Fruit fly (Drosophila melanogaster) whole organism, embryonic: ENCODE results near the gene CG6726.

Experiments
- Ada2b ChIP-seq: fragments of 200-800 bp; sonication (Bioruptor generic); IDR thresholded peaks from 2 replicates; pipeline ENCODE4 v1.3.6; 2022; ENCODE audit warnings: missing biosample characterization, missing genetic modification characterization
- BEAF-32 ChIP-seq: fragments of 200-800 bp; sonication (Bioruptor generic); optimal IDR thresholded peaks from 3 replicates; lab custom pipeline; 2017; ENCODE audit warnings: missing biosample characterization, missing genetic modification characterization, mild to moderate bottlenecking, moderate library complexity, missing genetic modification reagents
- CG10267 ChIP-seq: fragments of 200-800 bp; sonication (Bioruptor generic); optimal IDR thresholded peaks from 2 replicates; lab custom pipeline; 2018; ENCODE audit warnings: missing biosample characterization, mild to moderate bottlenecking, missing genetic modification characterization, moderate library complexity
- CG15601 ChIP-seq: fragments of 200-800 bp; sonication (Bioruptor generic); optimal IDR thresholded peaks from 3 replicates; lab custom pipeline; 2019; ENCODE audit warnings: missing biosample characterization, mild to moderate bottlenecking, missing genetic modification characterization, moderate library complexity
- CG17359 ChIP-seq: fragments of 200-800 bp; sonication (Bioruptor generic); optimal IDR thresholded peaks from 3 replicates; lab custom pipeline; 2018; ENCODE audit warnings: missing biosample characterization, mild to moderate bottlenecking, missing genetic modification characterization, moderate library complexity
- CG18619 ChIP-seq: fragments of 200-800 bp; sonication (Bioruptor generic); optimal IDR thresholded peaks from 3 replicates; lab custom pipeline; 2017; ENCODE audit warnings: missing biosample characterization, mild to moderate bottlenecking, missing genetic modification characterization
- CG2712 ChIP-seq: fragments of 200-800 bp; optimal IDR thresholded peaks from 3 replicates; lab custom pipeline; 2019; ENCODE audit warnings: missing biosample characterization, mild to moderate bottlenecking, missing genetic modification characterization, moderate library complexity
- CG3065 ChIP-seq: fragments of 200-800 bp; sonication (Bioruptor generic); optimal IDR thresholded peaks from 2 replicates; lab custom pipeline; 2016; ENCODE audit warnings: missing biosample characterization, missing genetic modification characterization
- CG31224 ChIP-seq: fragments of 200-800 bp; sonication (Bioruptor generic); IDR thresholded peaks from 2 replicates; pipeline ENCODE4 v1.3.6; 2022; ENCODE audit warnings: missing biosample characterization, missing genetic modification characterization
- CG31365 ChIP-seq: fragments of 200-800 bp; sonication (Bioruptor generic); optimal IDR thresholded peaks from 2 replicates; lab custom pipeline; 2018; ENCODE audit warnings: missing biosample characterization, mild to moderate bottlenecking, missing genetic modification characterization
- CG33213 ChIP-seq: fragments of 200-800 bp; sonication (Bioruptor generic); optimal IDR thresholded peaks from 3 replicates; lab custom pipeline; 2016; ENCODE audit warnings: missing biosample characterization, missing genetic modification characterization
- CG3726 ChIP-seq: fragments of 200-800 bp; sonication (Bioruptor generic); IDR thresholded peaks from 3 replicates; pipeline ENCODE4, ENCODE4 v1.3.6; 2022; ENCODE audit warnings: missing biosample characterization, missing genetic modification characterization
- CG3847 ChIP-seq: fragments of 200-800 bp; sonication (Bioruptor generic); IDR thresholded peaks from 2 replicates; pipeline ENCODE4 v1.3.6; 2022; ENCODE audit warnings: missing biosample characterization, missing genetic modification characterization
- CG6175 ChIP-seq: fragments of 200-800 bp; sonication (Bioruptor generic); IDR thresholded peaks from 3 replicates; pipeline ENCODE4 v1.3.6; 2022; ENCODE audit warnings: missing biosample characterization, missing genetic modification characterization
- CG6272 ChIP-seq: fragments of 200-800 bp; sonication (Bioruptor generic); IDR thresholded peaks from 2 replicates; pipeline ENCODE4 v1.3.6; 2022; ENCODE audit warnings: missing biosample characterization, missing genetic modification characterization
- CG6654 ChIP-seq: fragments of 200-800 bp; sonication (Bioruptor generic); optimal IDR thresholded peaks from 2 replicates; lab custom pipeline; 2017; ENCODE audit warnings: missing biosample characterization, mild to moderate bottlenecking, missing genetic modification characterization
- CG7271 ChIP-seq: fragments of 200-800 bp; sonication (Bioruptor generic); optimal IDR thresholded peaks from 2 replicates; lab custom pipeline; 2018; ENCODE audit warnings: missing biosample characterization, mild to moderate bottlenecking, missing genetic modification characterization, moderate library complexity
- CG7745 ChIP-seq: fragments of 200-800 bp; sonication (Bioruptor generic); optimal IDR thresholded peaks from 2 replicates; lab custom pipeline; 2018; ENCODE audit warnings: missing biosample characterization, mild to moderate bottlenecking, missing genetic modification characterization, moderate library complexity
- CG8290 ChIP-seq, 3 experiments: fragments of 200-800 bp; sonication (Bioruptor generic); optimal IDR thresholded peaks; 2 replicates each; lab custom pipeline; 2016 to 2019; ENCODE audit warnings: missing biosample characterization in 3 of 3, missing genetic modification characterization in 3 of 3, mild to moderate bottlenecking in 2 of 3, moderate library complexity in 1 of 3
- CG8765 ChIP-seq: fragments of 200-800 bp; sonication (Bioruptor generic); IDR thresholded peaks from 2 replicates; pipeline ENCODE4 v1.3.6; 2022; ENCODE audit warnings: missing biosample characterization, missing genetic modification characterization
- Dad ChIP-seq: fragments of 200-800 bp; sonication (Bioruptor generic); optimal IDR thresholded peaks from 3 replicates; lab custom pipeline; 2016; ENCODE audit warnings: missing biosample characterization, missing genetic modification characterization
- Dip3 ChIP-seq: fragments of 200-800 bp; sonication (Bioruptor generic); optimal IDR thresholded peaks from 3 replicates; lab custom pipeline; 2016; ENCODE audit warnings: missing biosample characterization, missing genetic modification characterization
- Ets65A ChIP-seq: fragments of 200-800 bp; sonication (Bioruptor generic); peaks from one replicate; lab custom pipeline; 2016; ENCODE audit warnings: missing biosample characterization, missing genetic modification characterization
- HLH3B ChIP-seq: fragments of 200-800 bp; sonication (Bioruptor generic); IDR thresholded peaks from 2 replicates; pipeline ENCODE4 v1.3.6; 2022; ENCODE audit warnings: missing biosample characterization, missing genetic modification characterization
- Hmx ChIP-seq: fragments of 200-800 bp; sonication (Bioruptor generic); optimal IDR thresholded peaks from 2 replicates; lab custom pipeline; 2016; ENCODE audit warnings: missing biosample characterization, missing genetic modification characterization
- Mes4 ChIP-seq: fragments of 200-800 bp; sonication (Bioruptor generic); optimal IDR thresholded peaks from 2 replicates; lab custom pipeline; 2016; ENCODE audit warnings: missing biosample characterization, missing genetic modification characterization
- NC2β ChIP-seq: fragments of 200-800 bp; sonication (Bioruptor generic); optimal IDR thresholded peaks from 2 replicates; lab custom pipeline; 2016; ENCODE audit warnings: missing biosample characterization, missing genetic modification characterization
- NfI ChIP-seq: fragments of 200-800 bp; sonication (Bioruptor generic); optimal IDR thresholded peaks from 3 replicates; lab custom pipeline; 2018; ENCODE audit warnings: missing biosample characterization, mild to moderate bottlenecking, missing genetic modification characterization, moderate library complexity
- Ravus ChIP-seq: fragments of 200-800 bp; sonication (Bioruptor generic); IDR thresholded peaks from 2 replicates; pipeline ENCODE4 v1.3.6; 2022; ENCODE audit warnings: missing biosample characterization, missing genetic modification characterization
- abd-A ChIP-seq: fragments of 200-800 bp; sonication (Bioruptor generic); optimal IDR thresholded peaks from 3 replicates; lab custom pipeline; 2019; ENCODE audit warnings: missing biosample characterization, mild to moderate bottlenecking, missing genetic modification characterization, moderate library complexity
- ara ChIP-seq: fragments of 200-800 bp; sonication (Bioruptor generic); IDR thresholded peaks from 2 replicates; pipeline ENCODE4 v1.3.6; 2022; ENCODE audit warnings: missing biosample characterization, missing genetic modification characterization
- az2 ChIP-seq: fragments of 200-800 bp; sonication (Bioruptor generic); optimal IDR thresholded peaks from 3 replicates; lab custom pipeline; 2016; ENCODE audit warnings: missing biosample characterization, missing genetic modification characterization
- cas ChIP-seq: fragments of 200-800 bp; sonication (Bioruptor generic); IDR thresholded peaks from 2 replicates; pipeline ENCODE4 v1.3.6; 2022; ENCODE audit warnings: missing biosample characterization, missing genetic modification characterization
- cg ChIP-seq: fragments of 200-800 bp; sonication (Bioruptor generic); optimal IDR thresholded peaks from 3 replicates; lab custom pipeline; 2019; ENCODE audit warnings: missing biosample characterization, mild to moderate bottlenecking, missing genetic modification characterization, moderate library complexity
- ewg ChIP-seq: fragments of 200-800 bp; sonication (Bioruptor generic); optimal IDR thresholded peaks from 3 replicates; lab custom pipeline; 2017; ENCODE audit warnings: mild to moderate bottlenecking, missing biosample characterization, missing genetic modification reagents, missing genetic modification characterization
- exex ChIP-seq: fragments of 200-800 bp; sonication (Bioruptor generic); optimal IDR thresholded peaks from 4 replicates; lab custom pipeline; 2018; ENCODE audit warnings: missing biosample characterization, mild to moderate bottlenecking, missing genetic modification characterization, moderate library complexity
- fd96Cb ChIP-seq: fragments of 200-800 bp; sonication (Bioruptor generic); optimal IDR thresholded peaks from 2 replicates; lab custom pipeline; 2018; ENCODE audit warnings: missing biosample characterization, mild to moderate bottlenecking, missing genetic modification characterization, moderate library complexity
- kah ChIP-seq: fragments of 200-800 bp; sonication (Bioruptor generic); optimal IDR thresholded peaks from 2 replicates; lab custom pipeline; 2018; ENCODE audit warnings: missing biosample characterization, mild to moderate bottlenecking, missing genetic modification characterization
- knrl ChIP-seq: fragments of 200-800 bp; sonication (Bioruptor generic); IDR thresholded peaks from 3 replicates; pipeline ENCODE4 v1.3.6; 2022; ENCODE audit warnings: missing biosample characterization, missing genetic modification characterization; ENCODE audit not compliant: partially characterized antibody
- lbe ChIP-seq: fragments of 200-800 bp; sonication (Bioruptor generic); optimal IDR thresholded peaks from 2 replicates; lab custom pipeline; 2016; ENCODE audit warnings: missing biosample characterization, mild to moderate bottlenecking, missing genetic modification characterization
- lmd ChIP-seq: fragments of 200-800 bp; sonication (Bioruptor generic); IDR thresholded peaks from 2 replicates; pipeline ENCODE4 v1.3.6; 2022; ENCODE audit warnings: missing biosample characterization, missing genetic modification characterization
- nmo ChIP-seq: fragments of 200-800 bp; sonication (Bioruptor generic); optimal IDR thresholded peaks from 2 replicates; lab custom pipeline; 2018; ENCODE audit warnings: missing biosample characterization, mild to moderate bottlenecking, missing genetic modification characterization, moderate library complexity
- peb ChIP-seq: fragments of 200-800 bp; sonication (Bioruptor generic); IDR thresholded peaks from 2 replicates; pipeline ENCODE4 v1.3.6; 2022; ENCODE audit warnings: missing biosample characterization, missing genetic modification characterization
- pros ChIP-seq: fragments of 200-800 bp; sonication (Bioruptor generic); optimal IDR thresholded peaks from 3 replicates; lab custom pipeline; 2019; ENCODE audit warnings: missing biosample characterization, mild to moderate bottlenecking, missing genetic modification characterization, moderate library complexity
- sens-2 ChIP-seq: fragments of 200-800 bp; sonication (Bioruptor generic); IDR thresholded peaks from 2 replicates; pipeline ENCODE4 v1.3.6; 2022; ENCODE audit warnings: missing biosample characterization, missing genetic modification characterization
- shn ChIP-seq: fragments of 200-800 bp; sonication (Bioruptor generic); optimal IDR thresholded peaks from 3 replicates; lab custom pipeline; 2016; ENCODE audit warnings: missing biosample characterization, missing genetic modification characterization
- sisA ChIP-seq: fragments of 200-800 bp; sonication (Bioruptor generic); IDR thresholded peaks from 2 replicates; pipeline ENCODE4 v1.3.6; 2022; ENCODE audit warnings: missing biosample characterization, missing genetic modification characterization
- slbo ChIP-seq: fragments of 200-800 bp; sonication (Bioruptor generic); IDR thresholded peaks from 2 replicates; pipeline ENCODE4 v1.3.6; 2022; ENCODE audit warnings: missing biosample characterization, missing genetic modification characterization
- twi ChIP-seq: fragments of 200-800 bp; optimal IDR thresholded peaks from 2 replicates; lab custom pipeline; 2019; ENCODE audit warnings: missing biosample characterization, mild to moderate bottlenecking, missing genetic modification characterization, moderate library complexity
- zf30C ChIP-seq: fragments of 200-800 bp; sonication (Bioruptor generic); optimal IDR thresholded peaks from 3 replicates; lab custom pipeline; 2018; ENCODE audit warnings: missing biosample characterization, mild to moderate bottlenecking, missing genetic modification characterization

CG6726 gene

dm6 chr3R:23042746-23043265, 48.7 kb upstream of the CG6726 start:
- TF ChIP-seq nmo (GFP tag; lab: Kevin White, UChicago), result no peak
- no peak for TF ChIP-seq ara (GFP tag; lab: Robert Waterston, UW)
- peak; percentile 97 for TF ChIP-seq twi (tag; lab: Kevin White, UChicago)
- TF ChIP-seq NfI, result no peak
- no peak for TF ChIP-seq HLH3B (GFP tag; lab: Robert Waterston, UW)
- no peak for TF ChIP-seq CG7271 (tag; lab: Kevin White, UChicago)
- TF ChIP-seq Hmx (GFP tag; lab: Kevin White, UChicago), result no peak
- peak; percentile 85 for TF ChIP-seq CG7745
- TF ChIP-seq CG33213 (GFP tag; lab: Kevin White, UChicago), result no peak
- TF ChIP-seq CG17359 (tag; lab: Kevin White, UChicago), result no peak
- no peak for TF ChIP-seq shn (GFP tag; lab: Kevin White, UChicago)
- TF ChIP-seq exex (tag; lab: Kevin White, UChicago), result no peak
- TF ChIP-seq CG3726 (GFP tag; lab: Robert Waterston, UW), result no peak
- no peak for TF ChIP-seq peb (GFP tag; lab: Robert Waterston, UW)
- no peak for TF ChIP-seq Dad
- TF ChIP-seq Ada2b (GFP tag; lab: Robert Waterston, UW), result no peak
- TF ChIP-seq Mes4 (GFP tag; lab: Kevin White, UChicago), result no peak
- TF ChIP-seq CG6654 (GFP tag; lab: Kevin White, UChicago), result no peak
- no peak for TF ChIP-seq CG8290 (GFP tag; optimal IDR thresholded peaks at IDR 0.05; lab: Kevin White, UChicago)
- no peak for TF ChIP-seq CG8290 (tag; optimal IDR thresholded peaks at IDR 0.05; lab: Kevin White, UChicago)
- no peak for TF ChIP-seq CG15601 (tag; lab: Kevin White, UChicago)
- TF ChIP-seq BEAF-32, result no peak
- peak; percentile 56 for TF ChIP-seq cg (GFP tag; lab: Kevin White, UChicago)
- no peak for TF ChIP-seq CG10267 (tag; lab: Kevin White, UChicago)
- no peak for TF ChIP-seq CG18619 (GFP tag; lab: Kevin White, UChicago)
- TF ChIP-seq CG31365, result no peak
- peak; percentile 45 for TF ChIP-seq pros (GFP tag; lab: Kevin White, UChicago)
- TF ChIP-seq zf30C (GFP tag; lab: Kevin White, UChicago), result no peak
- TF ChIP-seq abd-A, result no peak
- TF ChIP-seq cas (GFP tag; lab: Robert Waterston, UW), result no peak
- TF ChIP-seq fd96Cb (tag; lab: Kevin White, UChicago), result no peak
- no peak for TF ChIP-seq CG6175
- peak; percentile 1 for TF ChIP-seq Ets65A (GFP tag; lab: Kevin White, UChicago)
- TF ChIP-seq kah (GFP tag; lab: Kevin White, UChicago), result no peak
- TF ChIP-seq, all 482 proteins: peak for 5

- TF ChIP-seq sisA (GFP tag; lab: Robert Waterston, UW) (no peak), CG3065 (peak; percentile 75), CG3847 (GFP tag; lab: Robert Waterston, UW) (no peak), CG31224 (GFP tag; lab: Robert Waterston, UW) (no peak)
- TF ChIP-seq, all 482 proteins: peak for 1
These were observed 47.8 kb upstream of the CG6726 start, which contains the start of gene CG13837 for dm6 chr3R:23043690-23044089. Gene CG13837, plus strand, starts transcription at chr3R:23043990.

- TF ChIP-seq knrl (no peak), CG6272 (GFP tag; lab: Robert Waterston, UW) (no peak), exex (tag; lab: Kevin White, UChicago) (no peak), NC2β (GFP tag; lab: Kevin White, UChicago) (peak; percentile 18), Ravus (GFP tag; lab: Robert Waterston, UW) (no peak), lbe (GFP tag; lab: Kevin White, UChicago) (peak; percentile 87), sens-2 (GFP tag; lab: Robert Waterston, UW) (no peak), CG8765 (no peak), CG2712 (tag; lab: Kevin White, UChicago) (peak; percentile 24), Dip3 (GFP tag; lab: Kevin White, UChicago) (peak; percentile 47), slbo (GFP tag; lab: Robert Waterston, UW) (peak; percentile 82), ewg (GFP tag; lab: Kevin White, UChicago) (no peak), az2 (GFP tag; lab: Kevin White, UChicago) (no peak), lmd (peak; percentile 82)
These were observed 45.0 kb upstream of the CG6726 start for dm6 chr3R:23046529-23046943.
